Worm (Caenorhabditis elegans) whole organism, dauer: ENCODE data around the gene H40L08.2.

Experiments
- unc-62 ChIP-seq: sonication (generic microtip); optimal IDR thresholded peaks from 2 replicates; lab custom pipeline; 2017; ENCODE audit warnings: missing biosample characterization, missing genetic modification reagents, missing genetic modification characterization

The H40L08.2 gene

ce11 chrX:15077597-15078261 lies at the start of gene H40L08.2, which contains the start of the genes H40L08.8 and H40L08.7:
Gene H40L08.2 (minus strand): TSS chrX:15077744.
Gene H40L08.8 (minus strand): TSS chrX:15077633.
Gene H40L08.7 (minus strand): TSS chrX:15077744.
- TF ChIP-seq unc-62 (GFP tag; lab: Kevin White, UChicago) = no peak

DNA sequence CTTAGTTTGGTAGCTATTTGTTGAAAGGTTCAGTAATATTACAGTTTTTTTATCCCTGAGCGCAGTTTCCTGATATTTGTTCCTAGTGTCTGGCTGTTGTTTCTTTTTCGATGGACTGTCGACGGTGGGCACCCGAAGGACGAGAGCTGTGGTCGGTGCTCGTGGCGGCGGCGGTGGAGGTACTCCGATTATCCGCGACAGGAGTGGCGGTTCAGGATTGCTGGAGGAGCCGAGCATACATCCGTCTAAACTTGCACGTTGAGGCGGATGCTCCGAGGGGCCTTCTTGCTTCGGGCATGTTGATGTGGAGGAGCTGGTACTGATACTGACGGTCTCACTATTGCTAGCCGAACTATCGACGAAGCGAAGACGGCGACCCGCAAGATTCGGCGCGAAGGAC lies 49.8 kb upstream of the H40L08.2 start:
- no peak for TF ChIP-seq unc-62 (GFP tag; lab: Kevin White, UChicago)

ce11 chrX:15126736-15127135 lies 49.2 kb upstream of the H40L08.2 start:
- no peak for TF ChIP-seq unc-62 (GFP tag; lab: Kevin White, UChicago)

ce11 chrX:15125138-15125537 lies 47.6 kb upstream of the H40L08.2 start:
- no peak for TF ChIP-seq unc-62 (GFP tag; lab: Kevin White, UChicago)

ce11 chrX:15120545-15120944 lies 43.0 kb upstream of the H40L08.2 start:
- no peak for TF ChIP-seq unc-62 (GFP tag; lab: Kevin White, UChicago)

- TF ChIP-seq unc-62 (GFP tag; lab: Kevin White, UChicago) = no peak
Observed at ce11 chrX:15116514-15116913, 39.0 kb upstream of the H40L08.2 start, which contains the start of gene R07D5.2. Gene R07D5.2 (minus strand): TSS chrX:15116614.

DNA sequence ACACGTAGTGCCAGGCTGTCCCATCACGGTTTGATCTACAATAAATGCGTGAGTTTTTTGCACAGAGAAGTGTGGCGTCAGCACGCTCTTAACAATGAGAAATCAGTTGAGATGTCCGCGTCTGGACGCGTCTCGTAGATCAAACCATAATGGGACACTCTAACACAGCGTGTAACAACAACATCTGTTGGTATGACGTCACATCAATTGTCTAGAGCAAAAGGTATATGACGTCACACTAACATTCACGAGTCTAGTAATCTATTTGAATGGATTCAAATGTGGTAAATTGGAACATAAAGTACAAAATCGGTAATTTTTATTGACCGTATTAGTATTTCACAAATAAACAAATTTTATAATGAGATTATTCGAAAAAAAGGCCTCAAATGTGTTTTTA lies 38.2 kb upstream of the H40L08.2 start:
- TF ChIP-seq unc-62 (GFP tag; lab: Kevin White, UChicago) = no peak

DNA sequence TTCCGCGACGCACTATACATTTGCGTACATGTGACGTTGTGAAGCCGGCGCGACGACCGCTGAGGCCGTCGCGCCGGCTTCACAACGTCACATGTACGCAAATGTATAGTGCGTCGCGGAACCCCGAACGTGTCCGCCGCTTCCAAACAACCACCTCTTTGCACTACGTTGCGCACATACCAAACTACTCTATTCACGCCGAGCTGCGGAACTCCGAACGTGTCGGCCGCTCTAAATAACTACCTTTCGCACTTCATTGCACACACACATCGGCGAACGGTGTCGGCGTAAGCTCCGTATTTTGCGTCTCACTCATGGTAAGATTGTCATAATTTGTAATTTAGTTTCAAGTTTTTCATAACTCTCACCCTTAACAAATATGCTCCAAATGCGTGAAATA lies 34.6 kb upstream of the H40L08.2 start:
- TF ChIP-seq unc-62 (GFP tag; lab: Kevin White, UChicago) = no peak

ce11 chrX:15107747-15108252 lies 30.3 kb upstream of the H40L08.2 start, which contains the start of gene mlt-9:
Gene mlt-9 (minus strand): TSS chrX:15107797.
- no peak for TF ChIP-seq unc-62 (GFP tag; lab: Kevin White, UChicago)

- no peak for TF ChIP-seq unc-62 (GFP tag; lab: Kevin White, UChicago)
Observed at ce11 chrX:15104963-15105493, 27.5 kb upstream of the H40L08.2 start.

ce11 chrX:15103481-15103880 lies 25.9 kb upstream of the H40L08.2 start:
- no peak for TF ChIP-seq unc-62 (GFP tag; lab: Kevin White, UChicago)

ce11 chrX:15100369-15100963 lies 22.9 kb upstream of the H40L08.2 start, which contains the start of gene dhhc-1:
Gene dhhc-1 (minus strand): TSS chrX:15100419.
- TF ChIP-seq unc-62 (GFP tag; lab: Kevin White, UChicago) = no peak

DNA sequence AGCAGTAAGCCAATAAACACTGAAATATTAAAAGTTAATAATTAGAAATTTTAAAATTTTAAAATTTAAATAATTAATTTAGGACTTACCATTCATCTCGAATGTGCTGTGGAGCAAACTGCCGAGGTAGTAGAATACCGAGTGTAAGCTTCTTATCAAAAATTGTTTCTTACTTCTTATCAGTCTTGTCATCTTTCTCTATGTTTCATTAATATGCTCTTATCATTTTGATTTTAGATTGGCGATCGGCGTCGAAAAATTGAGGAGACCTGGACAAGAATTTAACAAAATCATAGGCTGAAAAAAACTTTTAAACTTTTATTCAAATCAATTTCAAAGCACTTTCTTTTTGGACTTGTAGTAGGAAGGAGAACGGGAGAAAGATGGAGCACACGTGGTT lies 20.2 kb upstream of the H40L08.2 start, which contains the start of gene F09B12.3:
TSS of gene F09B12.3 (minus strand) at position 192 of the 400 bp plus-strand sequence.
- TF ChIP-seq unc-62 (GFP tag; lab: Kevin White, UChicago) = no peak

ce11 chrX:15096277-15096676 lies 18.7 kb upstream of the H40L08.2 start:
- TF ChIP-seq unc-62 (GFP tag; lab: Kevin White, UChicago) = no peak

- TF ChIP-seq unc-62 (GFP tag; lab: Kevin White, UChicago) = no peak
Observed at ce11 chrX:15094973-15095372, 17.4 kb upstream of the H40L08.2 start, which contains the start of gene F09B12.7. Gene F09B12.7 (minus strand): TSS chrX:15095073.

DNA sequence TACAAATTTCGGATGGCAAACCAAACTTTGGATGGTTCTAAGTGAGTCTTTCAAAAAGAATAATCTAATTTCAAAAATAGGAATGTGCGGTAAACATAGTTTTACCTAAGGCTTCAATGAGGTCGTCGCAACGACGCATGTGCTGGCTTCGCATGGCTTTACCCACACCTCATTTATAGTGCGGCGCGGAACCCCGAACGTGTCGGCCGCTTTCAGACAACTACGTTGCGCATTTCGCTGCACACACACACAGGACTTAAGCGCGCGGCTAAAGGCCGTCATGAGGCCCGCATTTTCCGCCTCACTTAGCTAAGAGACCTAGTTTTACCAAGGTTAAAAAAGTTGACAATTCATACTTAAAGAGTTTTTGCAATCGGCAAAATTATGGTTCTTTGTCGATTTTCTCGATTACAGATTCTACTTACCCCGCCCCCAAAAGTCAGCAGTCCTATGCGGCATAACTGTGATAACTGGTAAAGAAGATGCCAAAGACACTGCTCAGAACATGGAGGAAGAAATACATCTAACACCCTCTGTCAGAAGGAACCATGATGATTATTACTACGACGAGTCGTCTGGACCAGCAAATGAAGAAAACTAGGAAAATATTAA lies 15.3 kb upstream of the H40L08.2 start:
- TF ChIP-seq unc-62 (GFP tag; lab: Kevin White, UChicago) = no peak
